2 worm cellular contexts compared by ENCODE assay signal in the genomic region with DNA sequence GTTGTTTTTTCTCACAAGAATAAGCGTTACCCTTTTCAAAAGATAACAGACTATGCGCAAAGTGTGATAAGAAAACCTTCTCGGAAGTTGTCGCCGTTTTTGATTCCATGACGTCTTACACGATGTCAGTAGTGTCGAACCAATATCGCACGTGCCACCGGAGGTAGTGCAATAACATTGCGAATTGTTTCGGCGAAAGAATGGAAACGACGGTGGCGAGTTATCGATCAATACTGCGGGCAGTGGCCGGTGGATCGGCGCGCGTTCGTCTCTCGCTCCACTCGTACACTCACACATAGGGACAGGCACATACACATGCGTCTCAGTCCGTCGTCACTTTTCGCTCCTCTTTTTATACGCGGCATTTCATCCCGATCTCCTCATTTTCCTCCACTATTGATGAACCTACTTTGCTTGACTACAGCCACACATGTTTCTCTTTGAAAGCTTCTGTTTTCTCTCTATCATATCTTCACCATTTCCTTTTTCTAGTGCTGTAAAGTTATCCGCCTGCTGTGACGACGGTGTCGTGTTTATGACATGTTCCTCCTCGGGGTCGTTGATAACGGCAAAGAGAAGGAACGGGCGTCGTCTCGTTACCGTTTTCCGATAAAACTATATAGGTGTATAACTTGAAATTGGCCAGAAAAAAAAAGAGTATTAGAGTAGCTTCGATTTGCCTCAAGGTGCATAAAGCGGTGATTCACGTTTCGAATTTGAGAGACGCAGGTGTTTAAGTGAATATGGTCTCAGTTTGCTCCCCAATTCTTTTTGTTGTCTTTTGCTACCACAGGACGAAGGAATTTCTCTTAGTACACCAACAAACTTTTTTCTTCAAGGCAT.
TF ChIP-seq lines count a peak whose summit lies in the region.

No protein-coding gene starts in this region.

TF ChIP-seq in whole organism, L2 larva, 48 proteins besides CTCF, POLR2A, EP300 and RAD21 (continued from another document):
- peak; percentile 49 for TF ChIP-seq egl-27 (tag; optimal IDR thresholded peaks at IDR 0.05; lab: Kevin White, UChicago)
- TF ChIP-seq lsy-2 (tag; optimal IDR thresholded peaks at IDR 0.05; lab: Kevin White, UChicago): peak in 1 of 2 experiments; percentile 19
- no peak for TF ChIP-seq lin-13 (GFP tag; optimal IDR thresholded peaks at IDR 0.05; lab: Kevin White, UChicago)
- no peak for TF ChIP-seq ama-1 (optimal IDR thresholded peaks at IDR 0.05; lab: Kevin White, UChicago)
- TF ChIP-seq mbf-1 (tag; optimal IDR thresholded peaks at IDR 0.05; lab: Kevin White, UChicago): no peak
- TF ChIP-seq nhr-23 (tag; optimal IDR thresholded peaks at IDR 0.05; lab: Kevin White, UChicago): no peak
- TF ChIP-seq ztf-11 (tag; optimal IDR thresholded peaks at IDR 0.05; lab: Kevin White, UChicago): no peak
- peak; percentile 65 for TF ChIP-seq nhr-21 (tag; optimal IDR thresholded peaks at IDR 0.05; lab: Kevin White, UChicago)
- TF ChIP-seq nhr-11 (tag; optimal IDR thresholded peaks at IDR 0.05; lab: Kevin White, UChicago): no peak
- no peak for TF ChIP-seq gmeb-1 (tag; optimal IDR thresholded peaks at IDR 0.05; lab: Kevin White, UChicago)

TF ChIP-seq in whole organism, L4 larva, 104 proteins besides CTCF, POLR2A, EP300 and RAD21 (continued from another document):
- TF ChIP-seq ctbp-1 (GFP tag; IDR thresholded peaks at IDR 0.05; lab: Robert Waterston, UW) (0 out of 2 replicates have a peak, but pooled peaks have one; percentile 8), ZK546.5 (tag; optimal IDR thresholded peaks at IDR 0.05; lab: Kevin White, UChicago) (no peak), aly-2 (tag; optimal IDR thresholded peaks at IDR 0.05; lab: Kevin White, UChicago) (no peak)
